Fruit fly (Drosophila melanogaster) whole organism, prepupa: ENCODE data around the gene CG6985.

Experiments
- CG10631 ChIP-seq: fragments of 200-800 bp; sonication (Bioruptor generic); optimal IDR thresholded peaks from 2 replicates; lab custom pipeline; 2016; ENCODE audit warnings: missing biosample characterization, missing genetic modification characterization
- CG11762 ChIP-seq: fragments of 200-800 bp; sonication (Bioruptor generic); optimal IDR thresholded peaks from 3 replicates; lab custom pipeline; 2016; ENCODE audit warnings: missing biosample characterization, missing genetic modification characterization; ENCODE audit not compliant: insufficient read depth
- CG11902 ChIP-seq: fragments of 200-800 bp; sonication (Bioruptor generic); optimal IDR thresholded peaks from 3 replicates; lab custom pipeline; 2016; ENCODE audit warnings: missing biosample characterization, missing genetic modification characterization
- CG16779 ChIP-seq: fragments of 200-800 bp; sonication (Bioruptor generic); optimal IDR thresholded peaks from 3 replicates; lab custom pipeline; 2017; ENCODE audit warnings: missing biosample characterization, mild to moderate bottlenecking, missing genetic modification characterization
- CG31627 ChIP-seq: fragments of 200-800 bp; sonication (Bioruptor generic); optimal IDR thresholded peaks from 3 replicates; lab custom pipeline; 2016; ENCODE audit warnings: missing biosample characterization, missing genetic modification characterization
- CG34406 ChIP-seq: fragments of 200-800 bp; sonication (Bioruptor generic); optimal IDR thresholded peaks from 3 replicates; lab custom pipeline; 2016; ENCODE audit warnings: missing biosample characterization, missing genetic modification characterization
- CG3919 ChIP-seq: fragments of 200-800 bp; sonication (Bioruptor generic); optimal IDR thresholded peaks from 3 replicates; lab custom pipeline; 2016; ENCODE audit warnings: missing biosample characterization, missing genetic modification characterization
- CG6276 ChIP-seq: fragments of 200-800 bp; sonication (Bioruptor generic); optimal IDR thresholded peaks from 2 replicates; lab custom pipeline; 2017; ENCODE audit warnings: missing biosample characterization, mild to moderate bottlenecking, missing genetic modification characterization
- CG6792 ChIP-seq: fragments of 200-800 bp; sonication (Bioruptor generic); optimal IDR thresholded peaks from 3 replicates; lab custom pipeline; 2016; ENCODE audit warnings: missing biosample characterization, missing genetic modification characterization
- CG6808 ChIP-seq: fragments of 200-800 bp; sonication (Bioruptor generic); optimal IDR thresholded peaks from 3 replicates; lab custom pipeline; 2017; ENCODE audit warnings: missing biosample characterization, missing genetic modification characterization, mild to moderate bottlenecking, moderate library complexity, missing genetic modification reagents
- CG6854 ChIP-seq: fragments of 200-800 bp; sonication (Bioruptor generic); optimal IDR thresholded peaks from 2 replicates; lab custom pipeline; 2017; ENCODE audit warnings: missing biosample characterization, mild to moderate bottlenecking, missing genetic modification characterization
- CG7368 ChIP-seq: fragments of 200-800 bp; sonication (Bioruptor generic); optimal IDR thresholded peaks from 3 replicates; lab custom pipeline; 2016; ENCODE audit warnings: missing biosample characterization, missing genetic modification characterization
- CG8119 ChIP-seq: fragments of 200-800 bp; sonication (Bioruptor generic); IDR thresholded peaks from 3 replicates; pipeline ENCODE4 v1.3.6; 2022; ENCODE audit warnings: missing biosample characterization, missing genetic modification characterization
- CG8319 ChIP-seq: fragments of 200-800 bp; sonication (Bioruptor generic); optimal IDR thresholded peaks from 3 replicates; lab custom pipeline; 2016; ENCODE audit warnings: missing biosample characterization, missing genetic modification characterization
- CG8632 ChIP-seq: fragments of 200-800 bp; sonication (Bioruptor generic); optimal IDR thresholded peaks from 3 replicates; lab custom pipeline; 2016; ENCODE audit warnings: missing biosample characterization, missing genetic modification characterization
- Eip75B ChIP-seq: fragments of 200-800 bp; sonication (Bioruptor generic); optimal IDR thresholded peaks from 3 replicates; lab custom pipeline; 2016; ENCODE audit warnings: missing biosample characterization, missing genetic modification characterization
- Eip78C ChIP-seq: fragments of 200-800 bp; sonication (Bioruptor generic); peaks from one replicate; lab custom pipeline; 2016; ENCODE audit warnings: missing biosample characterization, missing genetic modification characterization
- Ets21C ChIP-seq: fragments of 200-800 bp; sonication (Bioruptor generic); optimal IDR thresholded peaks from 3 replicates; lab custom pipeline; 2016; ENCODE audit warnings: missing biosample characterization, missing genetic modification characterization
- Gug ChIP-seq: fragments of 200-800 bp; sonication (Bioruptor generic); IDR thresholded peaks from 2 replicates; pipeline ENCODE4 v1.3.6; 2022; ENCODE audit warnings: missing biosample characterization, missing genetic modification characterization
- Hr38 ChIP-seq: sonication (Bioruptor generic); optimal IDR thresholded peaks from 2 replicates; lab custom pipeline; 2016; ENCODE audit warnings: missing biosample characterization, missing genetic modification characterization
- Hr39 ChIP-seq: fragments of 200-800 bp; sonication (Bioruptor generic); optimal IDR thresholded peaks from 2 replicates; lab custom pipeline; 2016; ENCODE audit warnings: missing biosample characterization, missing genetic modification characterization
- Hr4 ChIP-seq: fragments of 200-800 bp; sonication (Bioruptor generic); optimal IDR thresholded peaks from 3 replicates; lab custom pipeline; 2016; ENCODE audit warnings: missing biosample characterization, missing genetic modification characterization
- Lpt ChIP-seq: fragments of 200-800 bp; sonication (Bioruptor generic); optimal IDR thresholded peaks from 3 replicates; lab custom pipeline; 2016; ENCODE audit warnings: missing biosample characterization, missing genetic modification characterization
- Met ChIP-seq: fragments of 200-800 bp; sonication (Bioruptor generic); optimal IDR thresholded peaks from 3 replicates; lab custom pipeline; 2016; ENCODE audit warnings: missing biosample characterization, missing genetic modification characterization
- OdsH ChIP-seq: fragments of 200-800 bp; sonication (Bioruptor generic); optimal IDR thresholded peaks from 3 replicates; lab custom pipeline; 2016; ENCODE audit warnings: missing biosample characterization, missing genetic modification characterization
- Smox ChIP-seq: fragments of 200-800 bp; sonication (Bioruptor generic); optimal IDR thresholded peaks from 3 replicates; lab custom pipeline; 2016; ENCODE audit warnings: missing biosample characterization, missing genetic modification characterization
- Sox102F ChIP-seq: fragments of 200-800 bp; sonication (Bioruptor generic); optimal IDR thresholded peaks from 2 replicates; lab custom pipeline; 2016; ENCODE audit warnings: missing biosample characterization, mild to moderate bottlenecking, missing genetic modification characterization
- Sox15 ChIP-seq: fragments of 200-800 bp; sonication (Bioruptor generic); optimal IDR thresholded peaks from 3 replicates; lab custom pipeline; 2016; ENCODE audit warnings: missing biosample characterization, missing genetic modification characterization
- acj6 ChIP-seq: fragments of 200-800 bp; sonication (Bioruptor generic); optimal IDR thresholded peaks from 3 replicates; lab custom pipeline; 2016; ENCODE audit warnings: missing biosample characterization, missing genetic modification characterization
- cyc ChIP-seq: fragments of 200-800 bp; sonication (Bioruptor generic); optimal IDR thresholded peaks from 3 replicates; lab custom pipeline; 2016; ENCODE audit warnings: missing biosample characterization, missing genetic modification characterization
- dac ChIP-seq: fragments of 200-800 bp; sonication (Bioruptor generic); optimal IDR thresholded peaks from 2 replicates; lab custom pipeline; 2017; ENCODE audit warnings: missing biosample characterization, mild to moderate bottlenecking, missing genetic modification characterization
- dsx ChIP-seq: fragments of 200-800 bp; optimal IDR thresholded peaks from 3 replicates; lab custom pipeline; 2019; ENCODE audit warnings: missing biosample characterization, mild to moderate bottlenecking, missing genetic modification characterization, moderate library complexity; ENCODE audit not compliant: poor library complexity, severe bottlenecking
- eg ChIP-seq: fragments of 200-800 bp; sonication (Bioruptor generic); IDR thresholded peaks from 3 replicates; pipeline ENCODE4 v1.3.6; 2022; ENCODE audit warnings: missing biosample characterization, missing genetic modification characterization
- fd85E ChIP-seq: fragments of 200-800 bp; sonication (Bioruptor generic); optimal IDR thresholded peaks from 3 replicates; lab custom pipeline; 2016; ENCODE audit warnings: missing biosample characterization, missing genetic modification characterization
- fkh ChIP-seq: fragments of 200-800 bp; sonication (Bioruptor generic); optimal IDR thresholded peaks from 3 replicates; lab custom pipeline; 2017; ENCODE audit warnings: missing biosample characterization, mild to moderate bottlenecking, missing genetic modification characterization, moderate library complexity
- pdm3 ChIP-seq: fragments of 200-800 bp; sonication (Bioruptor generic); optimal IDR thresholded peaks from 3 replicates; lab custom pipeline; 2016; ENCODE audit warnings: missing biosample characterization, missing genetic modification characterization
- salr ChIP-seq, 2 experiments: fragments of 200-800 bp; sonication (Bioruptor generic); optimal IDR thresholded peaks; 3 replicates each; lab custom pipeline; 2016 to 2018; ENCODE audit warnings: missing biosample characterization in 2 of 2, missing genetic modification characterization in 2 of 2, mild to moderate bottlenecking in 1 of 2
- ss ChIP-seq, 2 experiments: fragments of 200-800 bp; sonication (Bioruptor generic); optimal IDR thresholded peaks; 2 replicates in 1 of 2; 3 replicates in 1 of 2; lab custom pipeline; 2017 to 2018; ENCODE audit warnings: mild to moderate bottlenecking in 2 of 2, missing biosample characterization in 2 of 2, missing genetic modification characterization in 2 of 2, moderate library complexity in 1 of 2
- svp ChIP-seq: fragments of 200-800 bp; sonication (Bioruptor generic); peaks from one replicate; lab custom pipeline; 2016; ENCODE audit warnings: missing biosample characterization, missing genetic modification characterization

CG6985 gene

dm6 chr3R:22767599-22767998 is 26.6 kb downstream of the CG6985 start, which contains the start of gene CG13841:
TSS of gene CG13841 (minus strand) at chr3R:22767699.
- TF ChIP-seq CG6276 (GFP tag; lab: Kevin White, UChicago): no peak
- TF ChIP-seq CG11902 (GFP tag; lab: Kevin White, UChicago): no peak
- TF ChIP-seq Gug: no peak
- TF ChIP-seq CG8632 (GFP tag; lab: Kevin White, UChicago): no peak
- TF ChIP-seq CG16779 (tag; lab: Kevin White, UChicago): no peak
- TF ChIP-seq CG10631: no peak
- no peak for TF ChIP-seq Smox (GFP tag; lab: Kevin White, UChicago)
- no peak for TF ChIP-seq Eip78C (GFP tag; lab: Kevin White, UChicago)
- TF ChIP-seq Sox102F (GFP tag; lab: Kevin White, UChicago): no peak
- no peak for TF ChIP-seq fd85E
- no peak for TF ChIP-seq CG6792
- no peak for TF ChIP-seq CG6854 (GFP tag; lab: Kevin White, UChicago)
- TF ChIP-seq CG3919 (GFP tag; lab: Kevin White, UChicago): no peak
- TF ChIP-seq CG8319: no peak
- TF ChIP-seq, all 60 proteins: peak for 0

dm6 chr3R:22768633-22769032 is 27.7 kb downstream of the CG6985 start, which contains the start of gene CG43091:
TSS of gene CG43091 (minus strand) at chr3R:22768733.
- TF ChIP-seq CG31627: no peak
- no peak for TF ChIP-seq Gug

- TF ChIP-seq Sox15 (GFP tag; lab: Kevin White, UChicago): no peak
- TF ChIP-seq eg: no peak
- no peak for TF ChIP-seq CG34406 (GFP tag; lab: Kevin White, UChicago)
- TF ChIP-seq CG31627: no peak
- no peak for TF ChIP-seq OdsH (GFP tag; lab: Kevin White, UChicago)
- no peak for TF ChIP-seq Hr39 (GFP tag; lab: Kevin White, UChicago)
- TF ChIP-seq fkh (GFP tag; lab: Kevin White, UChicago): no peak
- no peak for TF ChIP-seq Hr38
- no peak for TF ChIP-seq salr (GFP tag; optimal IDR thresholded peaks at IDR 0.05; lab: Kevin White, UChicago)
- no peak for TF ChIP-seq CG3919 (GFP tag; lab: Kevin White, UChicago)
- TF ChIP-seq Hr4: no peak
These were observed 28.6 kb downstream of the CG6985 start, which contains the start of gene CG43092 for dm6 chr3R:22769567-22769966. TSS of gene CG43092 (minus strand) at chr3R:22769667.

- TF ChIP-seq Eip78C (GFP tag; lab: Kevin White, UChicago) (no peak), Ets21C (GFP tag; lab: Kevin White, UChicago) (no peak), ss (GFP tag; optimal IDR thresholded peaks at IDR 0.05; lab: Kevin White, UChicago) (no peak), CG16779 (tag; lab: Kevin White, UChicago) (no peak), dac (GFP tag; lab: Kevin White, UChicago) (no peak), Sox15 (GFP tag; lab: Kevin White, UChicago) (no peak), CG6808 (GFP tag; lab: Kevin White, UChicago) (no peak), CG7368 (GFP tag; lab: Kevin White, UChicago) (no peak), CG11762 (no peak)
These were observed 29.3 kb downstream of the CG6985 start, which contains the start of gene CG43093 for dm6 chr3R:22770207-22770606. TSS of gene CG43093 (minus strand) at chr3R:22770307.

dm6 chr3R:22770887-22771286 is 29.9 kb downstream of the CG6985 start, which contains the start of gene CG43094:
TSS of gene CG43094 (minus strand) at chr3R:22770987.
- TF ChIP-seq Lpt (GFP tag; lab: Kevin White, UChicago) (no peak), CG8119 (GFP tag; lab: Robert Waterston, UW) (no peak), OdsH (GFP tag; lab: Kevin White, UChicago) (no peak), ss (GFP tag; optimal IDR thresholded peaks at IDR 0.05; lab: Kevin White, UChicago) (no peak), Met (no peak), cyc (GFP tag; lab: Kevin White, UChicago) (no peak), CG6854 (GFP tag; lab: Kevin White, UChicago) (no peak), Sox15 (GFP tag; lab: Kevin White, UChicago) (no peak), svp (GFP tag; lab: Kevin White, UChicago) (no peak), Smox (GFP tag; lab: Kevin White, UChicago) (no peak), Eip75B (no peak), CG11902 (GFP tag; lab: Kevin White, UChicago) (no peak), Gug (no peak), CG6792 (no peak), acj6 (GFP tag; lab: Kevin White, UChicago) (no peak), pdm3 (no peak), dsx (GFP tag; lab: Kevin White, UChicago) (no peak), CG16779 (tag; lab: Kevin White, UChicago) (no peak), CG8632 (GFP tag; lab: Kevin White, UChicago) (no peak), fkh (GFP tag; lab: Kevin White, UChicago) (no peak)
